Worm (Caenorhabditis elegans) whole organism, L3 larva: ENCODE measurements around the gene sax-2.

Source experiments
- R02D3.7 ChIP-seq: fragments of 150-350 bp; optimal IDR thresholded peaks from 2 replicates; lab custom pipeline; 2014; ENCODE audit warnings: missing biosample characterization, missing genetic modification characterization
- ceh-9 ChIP-seq: sonication (generic microtip); optimal IDR thresholded peaks from 2 replicates; lab custom pipeline; 2018; ENCODE audit warnings: missing biosample characterization, missing genetic modification characterization
- daf-12 ChIP-seq: fragments of 150-350 bp; optimal IDR thresholded peaks from 2 replicates; lab custom pipeline; 2014; ENCODE audit warnings: missing biosample characterization, missing genetic modification reagents, missing genetic modification characterization
- fos-1 ChIP-seq: fragments of 150-350 bp; optimal IDR thresholded peaks from 2 replicates; lab custom pipeline; 2014; ENCODE audit warnings: missing biosample characterization, missing genetic modification characterization
- nhr-11 ChIP-seq: fragments of 150-350 bp; optimal IDR thresholded peaks from 2 replicates; lab custom pipeline; 2014; ENCODE audit warnings: missing biosample characterization, missing genetic modification characterization
- pha-4 ChIP-seq: fragments of 150-350 bp; optimal IDR thresholded peaks from 2 replicates; lab custom pipeline; 2014; ENCODE audit warnings: missing biosample characterization, missing genetic modification reagents, missing genetic modification characterization
- skn-1 ChIP-seq: fragments of 150-350 bp; optimal IDR thresholded peaks from 2 replicates; lab custom pipeline; 2014; ENCODE audit warnings: missing biosample characterization, missing genetic modification characterization

DNA sequence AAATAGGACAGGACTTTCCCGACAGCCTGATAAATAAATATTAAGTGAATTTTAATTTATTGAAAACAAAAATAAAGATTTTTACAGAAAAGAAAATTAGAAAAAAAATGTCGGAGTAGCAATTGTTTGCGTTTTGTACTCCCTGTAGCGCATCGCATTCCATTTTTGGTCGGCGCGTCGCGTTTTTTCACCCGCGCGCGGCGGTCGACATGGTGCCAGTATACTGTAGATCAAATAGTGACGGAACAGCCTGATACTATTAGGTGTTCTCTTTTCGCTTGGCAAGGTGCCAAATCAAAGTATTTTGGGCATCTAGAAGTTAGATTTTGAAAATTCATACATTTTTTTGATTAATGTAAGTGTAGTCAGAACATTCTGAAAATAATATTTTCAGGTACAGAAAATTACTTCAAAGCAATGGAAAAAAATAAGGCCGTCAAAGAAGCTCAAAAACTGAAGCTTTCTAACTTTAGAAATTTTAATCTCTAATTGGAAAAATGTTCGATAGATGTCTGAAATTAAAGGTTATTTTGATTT lies 10.7 kb upstream of the sax-2 start:
- TF ChIP-seq R02D3.7 (no peak), daf-12 (no peak), fos-1 (tag; lab: Kevin White, UChicago) (no peak), skn-1 (tag; lab: Kevin White, UChicago) (no peak), ceh-9 (tag; lab: Kevin White, UChicago) (no peak), pha-4 (tag; lab: Kevin White, UChicago) (no peak), nhr-11 (tag; lab: Kevin White, UChicago) (no peak)
